Fruit fly (Drosophila melanogaster) Kc167 (cell line): ENCODE measurements around the gene Nedd8.

Experiments
- h ChIP-seq: fragments of >200 bp; optimal IDR thresholded peaks from 3 replicates; lab custom pipeline; 2018; ENCODE audit warnings: missing external identifiers
- ttk ChIP-seq: sonication (Bioruptor generic); optimal IDR thresholded peaks from 2 replicates; lab custom pipeline; 2017; ENCODE audit warnings: missing external identifiers

dm6 chr2L:18925387-18925786 lies 26.2 kb downstream of the Nedd8 start:
- no peak for TF ChIP-seq ttk
- TF ChIP-seq h, result no peak
